Comparison of ENCODE assay signal across 7 worm cellular contexts in genomic region chrIII:4998111-4998859, ce11.
TF ChIP-seq lines count a peak whose summit lies in the region.

Gene tmem-131 (minus strand): TSS chrIII:4998161.

TF ChIP-seq in whole organism, L1 larva, 84 proteins besides CTCF, POLR2A, EP300 and RAD21 (continues in another document):
- peak in 2 of 6 experiments; percentile 67 to 73 for TF ChIP-seq elt-3 (tag; optimal IDR thresholded peaks at IDR 0.05; lab: Kevin White, UChicago)
- peak in 1 of 2 experiments; percentile 24 for TF ChIP-seq efl-1 (optimal IDR thresholded peaks at IDR 0.05; lab: Kevin White, UChicago)
- peak in 1 of 2 experiments; percentile 89 for TF ChIP-seq efl-1 (GFP tag; optimal IDR thresholded peaks at IDR 0.05 in 1 of 2; lab: Kevin White, UChicago)
- peak in 2 of 3 experiments; percentile 27 to 34 for TF ChIP-seq dpl-1 (GFP tag; optimal IDR thresholded peaks at IDR 0.05; lab: Kevin White, UChicago)
- TF ChIP-seq snu-23 (GFP tag; optimal IDR thresholded peaks at IDR 0.05; lab: Kevin White, UChicago): peak; percentile 55
- no peak for TF ChIP-seq grh-1 (GFP tag; IDR thresholded peaks at IDR 0.05; lab: Robert Waterston, UW)
- peak; percentile 7 to 47 for TF ChIP-seq lsy-2 (tag; optimal IDR thresholded peaks at IDR 0.05; lab: Kevin White, UChicago)
- peak; percentile 93 for TF ChIP-seq nhr-85 (tag; lab: Kevin White, UChicago)
- TF ChIP-seq nhr-90 (tag; optimal IDR thresholded peaks at IDR 0.05; lab: Kevin White, UChicago; ENCODE audit: poor library complexity): peak; percentile 24
- peak; percentile 11 for TF ChIP-seq irx-1 (tag; optimal IDR thresholded peaks at IDR 0.05; lab: Kevin White, UChicago)
- TF ChIP-seq pag-3 (tag; optimal IDR thresholded peaks at IDR 0.05; lab: Kevin White, UChicago; ENCODE audit: borderline replicate concordance, insufficient read depth): no peak
- TF ChIP-seq C16A3.4 (tag; optimal IDR thresholded peaks at IDR 0.05; lab: Kevin White, UChicago): peak; percentile 35

TF ChIP-seq in whole organism, L2 larva, 48 proteins besides CTCF, POLR2A, EP300 and RAD21:
- no peak for TF ChIP-seq mbf-1 (tag; optimal IDR thresholded peaks at IDR 0.05; lab: Kevin White, UChicago)
- TF ChIP-seq nhr-21 (tag; optimal IDR thresholded peaks at IDR 0.05; lab: Kevin White, UChicago): peak; percentile 32
- TF ChIP-seq snpc-4 (tag; optimal IDR thresholded peaks at IDR 0.05; lab: Kevin White, UChicago): no peak
- TF ChIP-seq lin-39 (tag; optimal IDR thresholded peaks at IDR 0.05; lab: Kevin White, UChicago): no peak
- peak; percentile 34 for TF ChIP-seq fos-1 (tag; optimal IDR thresholded peaks at IDR 0.05; lab: Kevin White, UChicago)
- peak; percentile 20 for TF ChIP-seq blmp-1 (tag; optimal IDR thresholded peaks at IDR 0.05; lab: Kevin White, UChicago; ENCODE audit: insufficient read depth)
- no peak for TF ChIP-seq elt-3 (tag; optimal IDR thresholded peaks at IDR 0.05; lab: Kevin White, UChicago)
- TF ChIP-seq sma-3 (GFP tag; optimal IDR thresholded peaks at IDR 0.05; lab: Kevin White, UChicago): peak; percentile 43
- TF ChIP-seq R02D3.7 (tag; optimal IDR thresholded peaks at IDR 0.05; lab: Kevin White, UChicago): no peak
- TF ChIP-seq nhr-129 (tag; optimal IDR thresholded peaks at IDR 0.05; lab: Kevin White, UChicago): peak; percentile 27
- peak; percentile 66 for TF ChIP-seq nhr-25 (tag; optimal IDR thresholded peaks at IDR 0.05; lab: Kevin White, UChicago)
- TF ChIP-seq crh-2 (tag; optimal IDR thresholded peaks at IDR 0.05; lab: Kevin White, UChicago): peak; percentile 45

TF ChIP-seq in whole organism, L3 larva, 47 proteins besides CTCF, POLR2A, EP300 and RAD21:
- TF ChIP-seq nfya-1 (tag; optimal IDR thresholded peaks at IDR 0.05; lab: Kevin White, UChicago; ENCODE audit: insufficient read depth) (peak; percentile 36), nhr-25 (tag; optimal IDR thresholded peaks at IDR 0.05; lab: Kevin White, UChicago) (peak; percentile 91), nhr-23 (tag; optimal IDR thresholded peaks at IDR 0.05; lab: Kevin White, UChicago) (peak; percentile 83), elt-2 (tag; optimal IDR thresholded peaks at IDR 0.05; lab: Kevin White, UChicago) (no peak), ceh-28 (tag; optimal IDR thresholded peaks at IDR 0.05; lab: Kevin White, UChicago) (peak; percentile 79)

TF ChIP-seq in whole organism, L4 larva, 104 proteins besides CTCF, POLR2A, EP300 and RAD21:
- no peak for TF ChIP-seq lim-7 (GFP tag; IDR thresholded peaks at IDR 0.05; lab: Robert Waterston, UW)
- peak; percentile 60 for TF ChIP-seq hlh-11 (tag; optimal IDR thresholded peaks at IDR 0.05; lab: Kevin White, UChicago)
- peak in 1 of 2 experiments; percentile 90 for TF ChIP-seq unc-62 (GFP tag; optimal IDR thresholded peaks at IDR 0.05 in 1 of 2; lab: Kevin White, UChicago)
- no peak for TF ChIP-seq unc-62 (tag; optimal IDR thresholded peaks at IDR 0.05; lab: Kevin White, UChicago)
- peak in 1 of 2 experiments; percentile 16 for TF ChIP-seq lsy-2 (tag; optimal IDR thresholded peaks at IDR 0.05; lab: Kevin White, UChicago)
- no peak for TF ChIP-seq Y105C5A.15 (GFP tag; IDR thresholded peaks at IDR 0.05; lab: Robert Waterston, UW)
- peak; percentile 63 for TF ChIP-seq nhr-25 (tag; optimal IDR thresholded peaks at IDR 0.05; lab: Kevin White, UChicago; ENCODE audit: borderline replicate concordance, insufficient read depth)
- peak; percentile 26 for TF ChIP-seq ceh-28 (tag; optimal IDR thresholded peaks at IDR 0.05; lab: Kevin White, UChicago)
- peak; percentile 11 for TF ChIP-seq dve-1 (tag; optimal IDR thresholded peaks at IDR 0.05; lab: Kevin White, UChicago; ENCODE audit: insufficient read depth)
- no peak for TF ChIP-seq F44E2.7 (GFP tag; IDR thresholded peaks at IDR 0.05; lab: Robert Waterston, UW)
- TF ChIP-seq nhr-48 (tag; optimal IDR thresholded peaks at IDR 0.05; lab: Kevin White, UChicago): peak; percentile 11
- TF ChIP-seq dpl-1 (GFP tag; optimal IDR thresholded peaks at IDR 0.05; lab: Kevin White, UChicago): peak; percentile 9
- no peak for TF ChIP-seq fkh-10 (GFP tag; optimal IDR thresholded peaks at IDR 0.05; lab: Kevin White, UChicago)
- peak; percentile 53 for TF ChIP-seq nhr-28 (tag; optimal IDR thresholded peaks at IDR 0.05; lab: Kevin White, UChicago)

TF ChIP-seq in whole organism, late embryonic, 69 proteins besides CTCF, POLR2A, EP300 and RAD21:
- TF ChIP-seq nfya-1 (tag; optimal IDR thresholded peaks at IDR 0.05; lab: Kevin White, UChicago): peak; percentile 14
- no peak for TF ChIP-seq hlh-8 (tag; optimal IDR thresholded peaks at IDR 0.05; lab: Kevin White, UChicago)

TF ChIP-seq in whole organism, midembryonic, 9 proteins besides CTCF, POLR2A, EP300 and RAD21:
- TF ChIP-seq klf-2 (GFP tag; conservative IDR thresholded peaks at IDR 0.05; lab: Robert Waterston, UW): no peak
- peak; percentile 57; the same call in 1 of the 2 replicates for TF ChIP-seq T22C8.4 (GFP tag; IDR thresholded peaks at IDR 0.05; lab: Robert Waterston, UW)

TF ChIP-seq in whole organism, young adult, 124 proteins besides CTCF, POLR2A, EP300 and RAD21:
- TF ChIP-seq aptf-2 (GFP tag; conservative IDR thresholded peaks at IDR 0.05; lab: Robert Waterston, UW) (peak; percentile 82), ceh-79 (tag; optimal IDR thresholded peaks at IDR 0.05; lab: Kevin White, UChicago) (no peak), sptf-2 (GFP tag; optimal IDR thresholded peaks at IDR 0.05; lab: Kevin White, UChicago) (no peak), snpc-4 (GFP tag; optimal IDR thresholded peaks at IDR 0.05; lab: Kevin White, UChicago) (no peak), snpc-4 (tag; optimal IDR thresholded peaks at IDR 0.05; lab: Kevin White, UChicago) (no peak), hmg-1.2 (GFP tag; IDR thresholded peaks at IDR 0.05; lab: Robert Waterston, UW) (peak; percentile 64), tlf-1 (GFP tag; optimal IDR thresholded peaks at IDR 0.05; lab: Kevin White, UChicago) (no peak), egl-18 (GFP tag; IDR thresholded peaks at IDR 0.05; lab: Robert Waterston, UW) (no peak), let-607 (tag; optimal IDR thresholded peaks at IDR 0.05; lab: Kevin White, UChicago) (peak in 1 of 2 experiments; percentile 43), ama-1 (optimal IDR thresholded peaks at IDR 0.05; lab: Kevin White, UChicago) (no peak), ama-1 (GFP tag; optimal IDR thresholded peaks at IDR 0.05; lab: Kevin White, UChicago) (no peak)
TF ChIP-seq in whole organism, young adult: peak in this region for 3.
